Fruit fly (Drosophila melanogaster) whole organism, wandering third instar larva: ENCODE results near the gene CG34138.

ENCODE experiments used
- Abd-B ChIP-seq: fragments of >200 bp; optimal IDR thresholded peaks from 2 replicates; lab custom pipeline; 2017; ENCODE audit warnings: missing biosample characterization, missing genetic modification characterization
- CG32264 ChIP-seq: fragments of 200-800 bp; sonication (Bioruptor generic); optimal IDR thresholded peaks from 2 replicates; lab custom pipeline; 2016; ENCODE audit warnings: missing biosample characterization, missing genetic modification characterization
- CG9705 ChIP-seq: fragments of 200-800 bp; sonication (Bioruptor generic); optimal IDR thresholded peaks from 2 replicates; lab custom pipeline; 2018; ENCODE audit warnings: missing biosample characterization, mild to moderate bottlenecking, missing genetic modification characterization
- CrebA ChIP-seq: fragments of 200-800 bp; sonication (Bioruptor generic); optimal IDR thresholded peaks from 2 replicates; lab custom pipeline; 2016; ENCODE audit warnings: missing biosample characterization, mild to moderate bottlenecking, missing genetic modification characterization, borderline replicate concordance
- Dfd ChIP-seq: fragments of >200 bp; optimal IDR thresholded peaks from 2 replicates; lab custom pipeline; 2017; ENCODE audit warnings: missing biosample characterization, missing genetic modification characterization
- Dif ChIP-seq: fragments of 200-275, 200-300 bp; sonication (Bioruptor generic); optimal IDR thresholded peaks from 2 replicates; lab custom pipeline; 2018; ENCODE audit warnings: missing biosample characterization, missing genetic modification characterization; ENCODE audit not compliant: partially characterized antibody
- GATAd ChIP-seq: sonication (Bioruptor generic); optimal IDR thresholded peaks from 2 replicates; lab custom pipeline; 2016; ENCODE audit warnings: missing biosample characterization, missing genetic modification characterization
- HLH106 ChIP-seq: fragments of 200-800 bp; optimal IDR thresholded peaks from 3 replicates; lab custom pipeline; 2019; ENCODE audit warnings: missing biosample characterization, mild to moderate bottlenecking, missing genetic modification characterization, moderate library complexity
- Hnf4 ChIP-seq: fragments of 200-800 bp; sonication (Bioruptor generic); optimal IDR thresholded peaks from 2 replicates; lab custom pipeline; 2016; ENCODE audit warnings: missing biosample characterization, mild to moderate bottlenecking, missing genetic modification characterization
- Hr78 ChIP-seq: fragments of >200 bp; optimal IDR thresholded peaks from 2 replicates; lab custom pipeline; 2017; ENCODE audit warnings: missing biosample characterization, missing genetic modification characterization
- Hr83 ChIP-seq: fragments of 200-300 bp; sonication (Bioruptor generic); optimal IDR thresholded peaks from 2 replicates; lab custom pipeline; 2016; ENCODE audit warnings: missing biosample characterization, mild to moderate bottlenecking, missing genetic modification characterization, moderate library complexity; ENCODE audit not compliant: poor library complexity, severe bottlenecking
- Jra ChIP-seq: sonication (Bioruptor generic); optimal IDR thresholded peaks from 2 replicates; lab custom pipeline; 2016; ENCODE audit warnings: missing biosample characterization, missing genetic modification characterization
- Mio ChIP-seq: sonication (Bioruptor generic); optimal IDR thresholded peaks from 2 replicates; lab custom pipeline; 2016; ENCODE audit warnings: missing biosample characterization, missing genetic modification characterization
- Myc ChIP-seq: fragments of >200 bp; optimal IDR thresholded peaks from 2 replicates; lab custom pipeline; 2017
- N ChIP-seq: fragments of >200 bp; optimal IDR thresholded peaks from 2 replicates; lab custom pipeline; 2018; ENCODE audit warnings: missing biosample characterization, missing external identifiers, missing genetic modification characterization
- OdsH ChIP-seq: fragments of 200-800 bp; sonication (Bioruptor generic); optimal IDR thresholded peaks from 2 replicates; lab custom pipeline; 2016; ENCODE audit warnings: missing biosample characterization, mild to moderate bottlenecking, missing genetic modification characterization
- Rel ChIP-seq, 2 experiments: fragments of 200-800 bp; sonication (Bioruptor generic) in 1 of 2; optimal IDR thresholded peaks; 2 replicates in 1 of 2; 3 replicates in 1 of 2; lab custom pipeline; 2016 to 2019; ENCODE audit warnings: mild to moderate bottlenecking in 2 of 2, missing biosample characterization in 2 of 2, missing genetic modification characterization in 2 of 2, moderate library complexity in 1 of 2
- Sp1 ChIP-seq: fragments of 200-800 bp; sonication (Bioruptor generic); optimal IDR thresholded peaks from 3 replicates; lab custom pipeline; 2019; ENCODE audit warnings: missing biosample characterization, mild to moderate bottlenecking, missing genetic modification characterization, moderate library complexity
- Vsx2 ChIP-seq: fragments of 200-300, 225-300 bp; sonication (Bioruptor generic); optimal IDR thresholded peaks from 2 replicates; lab custom pipeline; 2018; ENCODE audit warnings: missing biosample characterization, missing genetic modification characterization; ENCODE audit not compliant: partially characterized antibody
- br ChIP-seq: fragments of 200-800 bp; sonication (Bioruptor generic); optimal IDR thresholded peaks from 2 replicates; lab custom pipeline; 2016; ENCODE audit warnings: missing biosample characterization, missing genetic modification characterization
- brk ChIP-seq: fragments of 200-800 bp; sonication (Bioruptor generic); optimal IDR thresholded peaks from 2 replicates; lab custom pipeline; 2016; ENCODE audit warnings: missing biosample characterization, mild to moderate bottlenecking, missing genetic modification characterization
- dl ChIP-seq, 2 experiments: fragments of 175-275, 200-275 bp in 1 of 2; fragments of 200-275 bp in 1 of 2; sonication (Bioruptor generic); optimal IDR thresholded peaks; lab custom pipeline; 2018; ENCODE audit warnings: mild to moderate bottlenecking in 2 of 2, missing biosample characterization in 2 of 2, missing genetic modification characterization in 2 of 2, moderate library complexity in 2 of 2; ENCODE audit not compliant: partially characterized antibody in 2 of 2, insufficient read depth in 1 of 2
- dmrt93B ChIP-seq: fragments of 200-800 bp; sonication (Bioruptor generic); optimal IDR thresholded peaks from 2 replicates; lab custom pipeline; 2018; ENCODE audit warnings: missing biosample characterization, mild to moderate bottlenecking, missing genetic modification characterization
- dsf ChIP-seq: sonication (Bioruptor generic); optimal IDR thresholded peaks from 2 replicates; lab custom pipeline; 2016; ENCODE audit warnings: missing biosample characterization, missing genetic modification characterization, borderline replicate concordance
- ey ChIP-seq: fragments of 200-800 bp; sonication (Bioruptor generic); optimal IDR thresholded peaks from 2 replicates; lab custom pipeline; 2016; ENCODE audit warnings: missing biosample characterization, missing genetic modification characterization
- foxo ChIP-seq, 2 experiments: fragments of 200-800 bp; sonication (Bioruptor generic); optimal IDR thresholded peaks; 2 replicates in 1 of 2; 3 replicates in 1 of 2; lab custom pipeline; 2016 to 2017; ENCODE audit warnings: missing biosample characterization in 2 of 2, missing genetic modification characterization in 2 of 2
- fru ChIP-seq: fragments of 200-800 bp; sonication (Bioruptor generic); optimal IDR thresholded peaks from 3 replicates; lab custom pipeline; 2016; ENCODE audit warnings: missing biosample characterization, mild to moderate bottlenecking, missing genetic modification characterization
- h ChIP-seq: fragments of 200-800 bp; sonication (Bioruptor generic); optimal IDR thresholded peaks from 3 replicates; lab custom pipeline; 2016; ENCODE audit warnings: missing biosample characterization, mild to moderate bottlenecking, missing genetic modification characterization
- jim ChIP-seq: fragments of 175-275, 200-325 bp; sonication (Bioruptor generic); optimal IDR thresholded peaks from 2 replicates; lab custom pipeline; 2016; ENCODE audit warnings: missing biosample characterization, mild to moderate bottlenecking, missing genetic modification characterization
- lola ChIP-seq: fragments of >200 bp; optimal IDR thresholded peaks from 2 replicates; lab custom pipeline; 2017; ENCODE audit warnings: missing biosample characterization, missing genetic modification characterization
- pan ChIP-seq: fragments of >200 bp; optimal IDR thresholded peaks from 2 replicates; lab custom pipeline; 2017
- psq ChIP-seq: fragments of 200-800 bp; sonication (Bioruptor generic); optimal IDR thresholded peaks from 3 replicates; lab custom pipeline; 2017; ENCODE audit warnings: missing biosample characterization, mild to moderate bottlenecking, missing genetic modification characterization, moderate library complexity
- rgr ChIP-seq: fragments of 200-800 bp; sonication (Bioruptor generic); optimal IDR thresholded peaks from 3 replicates; lab custom pipeline; 2016; ENCODE audit warnings: missing biosample characterization, mild to moderate bottlenecking, missing genetic modification characterization
- sage ChIP-seq: fragments of 200-800 bp; sonication (Bioruptor generic); optimal IDR thresholded peaks from 2 replicates; lab custom pipeline; 2016; ENCODE audit warnings: missing biosample characterization, mild to moderate bottlenecking, missing genetic modification characterization
- sv ChIP-seq: fragments of 200-800 bp; sonication (Bioruptor generic); optimal IDR thresholded peaks from 3 replicates; lab custom pipeline; 2016; ENCODE audit warnings: missing biosample characterization, missing genetic modification characterization
- tai ChIP-seq: sonication (Bioruptor generic); optimal IDR thresholded peaks from 2 replicates; lab custom pipeline; 2016; ENCODE audit warnings: missing biosample characterization, missing genetic modification characterization
- usp ChIP-seq: fragments of >200 bp; optimal IDR thresholded peaks from 2 replicates; lab custom pipeline; 2017; ENCODE audit warnings: missing biosample characterization, missing genetic modification characterization
- woc ChIP-seq: sonication (Bioruptor generic); optimal IDR thresholded peaks from 2 replicates; lab custom pipeline; 2016; ENCODE audit warnings: missing biosample characterization, mild to moderate bottlenecking, missing genetic modification characterization

CG34138 gene

dm6 chr3R:19642893-19643270, 8.1 kb downstream of the CG34138 start:
- TF ChIP-seq Dif (GFP tag; lab: Kevin White, UChicago) (no peak), Hnf4 (GFP tag; lab: Kevin White, UChicago) (peak; percentile 49), Mio (no peak), CG32264 (GFP tag; lab: Kevin White, UChicago) (no peak), OdsH (no peak), Hr83 (GFP tag; lab: Kevin White, UChicago) (peak; percentile 50), usp (GFP tag; lab: Kevin White, UChicago) (no peak), Abd-B (GFP tag; lab: Kevin White, UChicago) (no peak), sage (GFP tag; lab: Kevin White, UChicago) (no peak), rgr (peak; percentile 4), pan (no peak), foxo (GFP tag; optimal IDR thresholded peaks at IDR 0.05; lab: Kevin White, UChicago) (peak in 1 of 2 experiments; percentile 21), ey (GFP tag; lab: Kevin White, UChicago) (no peak), sv (GFP tag; lab: Kevin White, UChicago) (no peak), brk (GFP tag; lab: Kevin White, UChicago) (no peak), CrebA (GFP tag; lab: Kevin White, UChicago) (no peak), lola (no peak), CG9705 (GFP tag; lab: Kevin White, UChicago) (no peak), Jra (GFP tag; lab: Kevin White, UChicago) (peak; percentile 34), N (GFP tag; lab: Kevin White, UChicago) (no peak), Dfd (GFP tag; lab: Kevin White, UChicago) (no peak), Rel (GFP tag; optimal IDR thresholded peaks at IDR 0.05; lab: Kevin White, UChicago) (no peak), Rel (tag; optimal IDR thresholded peaks at IDR 0.05; lab: Kevin White, UChicago) (no peak), fru (GFP tag; lab: Kevin White, UChicago) (peak; percentile 16), Hr78 (GFP tag; lab: Kevin White, UChicago) (no peak), psq (GFP tag; lab: Kevin White, UChicago) (no peak), h (GFP tag; lab: Kevin White, UChicago) (peak; percentile 28), br (GFP tag; lab: Kevin White, UChicago) (peak; percentile 31), Sp1 (GFP tag; lab: Kevin White, UChicago) (no peak), HLH106 (tag; lab: Kevin White, UChicago) (no peak), jim (no peak), Myc (peak; percentile 29), Vsx2 (GFP tag; lab: Kevin White, UChicago) (no peak), tai (no peak), dl (GFP tag; optimal IDR thresholded peaks at IDR 0.05; lab: Kevin White, UChicago; ENCODE audit: insufficient read depth in 1 of 2, partially characterized antibody in 2 of 2) (no peak), GATAd (peak; percentile 59), dsf (GFP tag; lab: Kevin White, UChicago) (no peak), woc (GFP tag; lab: Kevin White, UChicago) (no peak), dmrt93B (GFP tag; lab: Kevin White, UChicago) (no peak)

DNA sequence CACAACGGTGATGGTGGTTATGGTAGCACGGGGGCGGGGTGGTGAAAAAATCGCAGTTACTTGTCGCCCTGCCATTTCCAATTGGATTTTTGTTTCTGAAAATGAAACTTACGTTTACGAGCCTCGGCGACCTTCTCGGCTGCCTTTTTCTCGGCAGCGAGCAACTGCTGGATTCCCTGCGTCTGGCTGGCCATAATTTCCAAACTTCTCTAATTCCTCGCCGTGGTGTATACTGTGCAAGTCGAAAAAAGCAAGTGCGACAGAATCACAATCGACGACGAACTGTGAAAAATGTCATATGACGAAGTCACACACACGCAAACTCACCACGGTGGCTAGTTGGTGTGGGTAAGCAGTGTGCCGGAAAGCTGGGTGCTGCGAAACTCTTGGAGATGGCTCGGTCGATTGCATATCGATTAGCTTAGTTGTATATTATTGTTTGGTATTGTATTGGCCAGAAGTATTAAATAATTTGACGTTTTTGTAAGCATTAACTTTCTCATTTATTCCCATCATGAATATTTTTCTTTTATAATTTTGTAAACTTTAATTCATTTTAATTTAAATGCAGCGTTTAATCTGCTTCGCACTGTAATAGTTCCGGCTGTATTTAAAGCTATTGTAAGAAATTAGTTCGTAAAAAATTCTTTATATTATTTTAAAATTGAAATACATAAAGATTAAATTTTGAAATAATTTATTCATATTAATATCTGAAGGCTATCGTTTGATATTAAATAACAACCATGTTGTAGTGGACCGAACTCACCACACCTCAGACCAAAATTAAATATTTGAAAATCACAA, 9.5 kb downstream of the CG34138 start, which contains the start of gene Vha13:
Gene Vha13, minus strand, starts transcription at position 293 of the 807 bp plus-strand sequence.
- TF ChIP-seq fru (GFP tag; lab: Kevin White, UChicago), result peak; percentile 83
- peak; percentile 38 for TF ChIP-seq HLH106 (tag; lab: Kevin White, UChicago)
- TF ChIP-seq br (GFP tag; lab: Kevin White, UChicago), result peak; percentile 41
- TF ChIP-seq rgr, result peak; percentile 59
- no peak for TF ChIP-seq brk (GFP tag; lab: Kevin White, UChicago)
- peak; percentile 6 for TF ChIP-seq GATAd
- TF ChIP-seq dmrt93B (GFP tag; lab: Kevin White, UChicago), result peak; percentile 3
- peak; percentile 56 for TF ChIP-seq jim
- TF ChIP-seq Hr78 (GFP tag; lab: Kevin White, UChicago), result no peak
- TF ChIP-seq OdsH, result peak; percentile 2
- no peak for TF ChIP-seq Mio
- TF ChIP-seq dl (GFP tag; optimal IDR thresholded peaks at IDR 0.05; lab: Kevin White, UChicago; ENCODE audit: insufficient read depth in 1 of 2, partially characterized antibody in 2 of 2), result peak; percentile 38 to 43
- peak; percentile 37 for TF ChIP-seq Myc
- no peak for TF ChIP-seq Abd-B (GFP tag; lab: Kevin White, UChicago)
- TF ChIP-seq Rel (GFP tag; optimal IDR thresholded peaks at IDR 0.05; lab: Kevin White, UChicago), result no peak
- TF ChIP-seq Rel (tag; optimal IDR thresholded peaks at IDR 0.05; lab: Kevin White, UChicago), result peak; percentile 50
- TF ChIP-seq lola, result no peak
- peak in 1 of 2 experiments; percentile 42 for TF ChIP-seq foxo (GFP tag; optimal IDR thresholded peaks at IDR 0.05; lab: Kevin White, UChicago)
- TF ChIP-seq psq (GFP tag; lab: Kevin White, UChicago), result no peak
- TF ChIP-seq sv (GFP tag; lab: Kevin White, UChicago), result peak; percentile 49
- TF ChIP-seq Dfd (GFP tag; lab: Kevin White, UChicago), result no peak
- TF ChIP-seq h (GFP tag; lab: Kevin White, UChicago), result peak; percentile 54
- TF ChIP-seq Dif (GFP tag; lab: Kevin White, UChicago), result peak; percentile 83
- no peak for TF ChIP-seq tai
- peak; percentile 65 for TF ChIP-seq Vsx2 (GFP tag; lab: Kevin White, UChicago)
- TF ChIP-seq dsf (GFP tag; lab: Kevin White, UChicago), result no peak
- no peak for TF ChIP-seq sage (GFP tag; lab: Kevin White, UChicago)
- TF ChIP-seq Jra (GFP tag; lab: Kevin White, UChicago), result peak; percentile 22
- peak; percentile 81 for TF ChIP-seq Hr83 (GFP tag; lab: Kevin White, UChicago)
- peak; percentile 71 for TF ChIP-seq woc (GFP tag; lab: Kevin White, UChicago)
- no peak for TF ChIP-seq pan
- TF ChIP-seq N (GFP tag; lab: Kevin White, UChicago), result no peak
- peak; percentile 63 for TF ChIP-seq Sp1 (GFP tag; lab: Kevin White, UChicago)
